Worm (Caenorhabditis elegans) whole organism, L4 larva: ENCODE data around the gene F18F11.4.

Experiments
- D1046.2 ChIP-seq: fragments of 200-800 bp; sonication (Bioruptor generic); IDR thresholded peaks from 2 replicates; pipeline ENCODE4 v1.3.6; 2022; ENCODE audit warnings: missing genetic modification characterization, missing compliant biosample characterization
- R02D3.7 ChIP-seq: fragments of 150-350 bp; sonication (generic microtip); optimal IDR thresholded peaks from 3 replicates; lab custom pipeline; 2014; ENCODE audit warnings: missing biosample characterization, missing genetic modification characterization
- T20F7.1 ChIP-seq: fragments of 200-800 bp; sonication (Bioruptor generic); optimal IDR thresholded peaks from 2 replicates; lab custom pipeline; 2018; ENCODE audit warnings: mild to moderate bottlenecking, missing genetic modification characterization, missing compliant biosample characterization
- aha-1 ChIP-seq: fragments of 150-350 bp; peaks from one replicate; lab custom pipeline; 2014; ENCODE audit warnings: missing biosample characterization, missing genetic modification characterization
- arid-1 ChIP-seq: fragments of 200-800 bp; sonication (Bioruptor generic); conservative IDR thresholded peaks from 2 replicates; pipeline ENCODE4 v1.3.6; 2022; ENCODE audit warnings: missing genetic modification reagents, missing genetic modification characterization, missing compliant biosample characterization
- attf-4 ChIP-seq: sonication (generic microtip); optimal IDR thresholded peaks from 3 replicates; lab custom pipeline; 2017; ENCODE audit warnings: missing biosample characterization, missing genetic modification characterization
- ceh-28 ChIP-seq: fragments of 150-350 bp; optimal IDR thresholded peaks from 2 replicates; lab custom pipeline; 2014; ENCODE audit warnings: missing biosample characterization, missing genetic modification reagents, missing genetic modification characterization
- ces-1 ChIP-seq: fragments of 150-350 bp; sonication (generic microtip); optimal IDR thresholded peaks from 4 replicates; lab custom pipeline; 2014; ENCODE audit warnings: missing biosample characterization, missing genetic modification reagents, missing genetic modification characterization
- daf-16 ChIP-seq, 3 experiments: sonication (generic microtip); optimal IDR thresholded peaks; 2 replicates each; lab custom pipeline; 2016 to 2017; ENCODE audit warnings: missing genetic modification characterization in 3 of 3, missing genetic modification reagents in 3 of 3, mild to moderate bottlenecking in 2 of 3, missing compliant biosample characterization in 2 of 3, missing biosample characterization in 1 of 3, moderate library complexity in 1 of 3
- daf-19 ChIP-seq: fragments of 200-800 bp; sonication (Bioruptor generic); conservative IDR thresholded peaks from 2 replicates; pipeline ENCODE4 v1.3.6; 2022; ENCODE audit warnings: missing genetic modification characterization, missing compliant biosample characterization
- daf-8 ChIP-seq: fragments of 200-800 bp; sonication (Bioruptor generic); IDR thresholded peaks from 2 replicates; pipeline ENCODE4 v1.3.6; 2022; ENCODE audit warnings: missing genetic modification characterization, missing compliant biosample characterization
- dmd-6 ChIP-seq: fragments of 200-800 bp; sonication (Bioruptor generic); IDR thresholded peaks from 2 replicates; pipeline ENCODE4 v1.3.6; 2022; ENCODE audit warnings: missing genetic modification reagents, missing genetic modification characterization, missing compliant biosample characterization
- fos-1 ChIP-seq: fragments of 150-350 bp; optimal IDR thresholded peaks from 2 replicates; lab custom pipeline; 2014; ENCODE audit warnings: missing biosample characterization, missing genetic modification characterization
- gei-8 ChIP-seq: fragments of 200-800 bp; sonication (Bioruptor generic); optimal IDR thresholded peaks from 2 replicates; lab custom pipeline; 2018; ENCODE audit warnings: mild to moderate bottlenecking, missing genetic modification characterization, missing compliant biosample characterization
- hif-1 ChIP-seq, 2 experiments: sonication (generic microtip); optimal IDR thresholded peaks; 2 replicates each; lab custom pipeline; 2016 to 2017; ENCODE audit warnings: missing compliant biosample characterization in 2 of 2, missing genetic modification characterization in 2 of 2, missing genetic modification reagents in 2 of 2, missing genotype in 2 of 2, mild to moderate bottlenecking in 1 of 2
- hlh-30 ChIP-seq: sonication (generic microtip); optimal IDR thresholded peaks from 2 replicates; lab custom pipeline; 2017; ENCODE audit warnings: antibody characterized with exemption, mild to moderate bottlenecking, missing genetic modification characterization, missing compliant biosample characterization; ENCODE audit not compliant: insufficient read depth
- hmg-1.1 ChIP-seq: fragments of 200-800 bp; sonication (Bioruptor generic); IDR thresholded peaks from 2 replicates; pipeline ENCODE4 v1.3.6; 2022; ENCODE audit warnings: missing genetic modification reagents, missing genetic modification characterization, missing compliant biosample characterization
- jun-1 ChIP-seq: fragments of 150-350 bp; optimal IDR thresholded peaks from 2 replicates; lab custom pipeline; 2014; ENCODE audit warnings: missing biosample characterization, missing genetic modification reagents, missing genetic modification characterization
- lim-7 ChIP-seq: fragments of 200-800 bp; sonication (Bioruptor generic); IDR thresholded peaks from 2 replicates; pipeline ENCODE4 v1.3.6; 2022; ENCODE audit warnings: missing genetic modification characterization, missing compliant biosample characterization
- lin-1 ChIP-seq: fragments of 200-800 bp; sonication (Bioruptor generic); IDR thresholded peaks from 2 replicates; pipeline ENCODE4 v1.3.6; 2022; ENCODE audit warnings: missing genetic modification reagents, missing genetic modification characterization, missing compliant biosample characterization
- lin-15B ChIP-seq: fragments of 150-350 bp; sonication (generic microtip); optimal IDR thresholded peaks from 3 replicates; lab custom pipeline; 2014; ENCODE audit warnings: missing biosample characterization, missing genetic modification characterization
- lsy-2 ChIP-seq, 2 experiments: fragments of 150-350 bp in 1 of 2; sonication (generic microtip) in 1 of 2; optimal IDR thresholded peaks; 2 replicates each; lab custom pipeline; 2014 to 2017; ENCODE audit warnings: missing biosample characterization in 2 of 2, missing genetic modification characterization in 2 of 2
- mdt-29 ChIP-seq: fragments of 200-800 bp; sonication (Bioruptor generic); IDR thresholded peaks from 2 replicates; pipeline ENCODE4 v1.3.6; 2022; ENCODE audit warnings: missing genetic modification reagents, missing genetic modification characterization, missing compliant biosample characterization
- mep-1 ChIP-seq: fragments of 150-350 bp; sonication (generic microtip); optimal IDR thresholded peaks from 3 replicates; lab custom pipeline; 2014; ENCODE audit warnings: missing biosample characterization, missing genetic modification characterization
- mes-2 ChIP-seq: sonication (generic microtip); optimal IDR thresholded peaks from 2 replicates; lab custom pipeline; 2016; ENCODE audit warnings: missing genotype, mild to moderate bottlenecking, missing genetic modification characterization, missing compliant biosample characterization; ENCODE audit not compliant: poor library complexity, severe bottlenecking
- mxl-3 ChIP-seq: fragments of 200-800 bp; sonication (Bioruptor generic); optimal IDR thresholded peaks from 2 replicates; lab custom pipeline; 2018; ENCODE audit warnings: mild to moderate bottlenecking, missing genetic modification characterization, missing compliant biosample characterization
- nhr-102 ChIP-seq: sonication (generic microtip); optimal IDR thresholded peaks from 2 replicates; lab custom pipeline; 2016; ENCODE audit warnings: mild to moderate bottlenecking, missing genetic modification characterization, moderate library complexity, missing compliant biosample characterization
- nhr-25 ChIP-seq: sonication (generic microtip); optimal IDR thresholded peaks from 2 replicates; lab custom pipeline; 2017; ENCODE audit warnings: missing genetic modification characterization, mild to moderate bottlenecking, missing compliant biosample characterization, antibody characterized with exemption, moderate library complexity, borderline replicate concordance; ENCODE audit not compliant: insufficient read depth
- nhr-41 ChIP-seq: fragments of 200-800 bp; sonication (Bioruptor generic); IDR thresholded peaks from 2 replicates; pipeline ENCODE4 v1.3.6; 2022; ENCODE audit warnings: missing genetic modification reagents, missing genetic modification characterization, missing compliant biosample characterization
- nhr-42 ChIP-seq: fragments of 200-800 bp; sonication (Bioruptor generic); IDR thresholded peaks from 2 replicates; pipeline ENCODE4 v1.3.6; 2022; ENCODE audit warnings: missing genetic modification characterization, missing compliant biosample characterization
- nhr-48 ChIP-seq: sonication (generic microtip); optimal IDR thresholded peaks from 2 replicates; lab custom pipeline; 2016; ENCODE audit warnings: mild to moderate bottlenecking, missing genetic modification characterization, missing compliant biosample characterization
- nhr-6 ChIP-seq: fragments of 150-350 bp; optimal IDR thresholded peaks from 2 replicates; lab custom pipeline; 2014; ENCODE audit warnings: missing biosample characterization, missing genetic modification characterization
- nhr-77 ChIP-seq: fragments of 150-350 bp; optimal IDR thresholded peaks from 2 replicates; lab custom pipeline; 2014; ENCODE audit warnings: missing biosample characterization, missing genetic modification characterization
- php-3 ChIP-seq: fragments of 200-800 bp; sonication (Bioruptor generic); IDR thresholded peaks from 2 replicates; pipeline ENCODE4 v1.3.6; 2022; ENCODE audit warnings: missing genetic modification reagents, missing genetic modification characterization, missing compliant biosample characterization
- saeg-2 ChIP-seq: fragments of 200-800 bp; sonication (Bioruptor generic); IDR thresholded peaks from 2 replicates; pipeline ENCODE4 v1.3.6; 2022; ENCODE audit warnings: missing genetic modification reagents, missing genetic modification characterization, missing compliant biosample characterization
- sdz-12 ChIP-seq: fragments of 200-800 bp; sonication (Bioruptor generic); optimal IDR thresholded peaks from 2 replicates; lab custom pipeline; 2018; ENCODE audit warnings: mild to moderate bottlenecking, missing genetic modification characterization, missing compliant biosample characterization
- set-16 ChIP-seq: fragments of 200-800 bp; sonication (Bioruptor generic); IDR thresholded peaks from 2 replicates; pipeline ENCODE4 v1.3.6; 2022; ENCODE audit warnings: missing genetic modification reagents, missing genetic modification characterization, missing compliant biosample characterization
- tra-1 ChIP-seq: fragments of 200-800 bp; sonication (Bioruptor generic); IDR thresholded peaks from 2 replicates; pipeline ENCODE4 v1.3.6; 2022; ENCODE audit warnings: missing genetic modification reagents, missing genetic modification characterization, missing compliant biosample characterization
- unc-39 ChIP-seq: sonication (generic microtip); optimal IDR thresholded peaks from 2 replicates; lab custom pipeline; 2017; ENCODE audit warnings: missing biosample characterization, missing genetic modification characterization
- unc-62 ChIP-seq, 3 experiments: fragments of 150-350 bp in 1 of 3; sonication (generic microtip); optimal IDR thresholded peaks in 2 of 3; peaks in 1 of 3; 1 replicate in 1 of 3; 2 replicates in 2 of 3; lab custom pipeline; 2014 to 2017; ENCODE audit warnings: missing biosample characterization in 3 of 3, missing genetic modification characterization in 3 of 3, missing genetic modification reagents in 3 of 3, missing genotype in 1 of 3
- zip-2 ChIP-seq: fragments of 150-350 bp; optimal IDR thresholded peaks from 2 replicates; lab custom pipeline; 2014; ENCODE audit warnings: missing biosample characterization, missing genetic modification characterization
- ztf-11 ChIP-seq: fragments of 150-350 bp; optimal IDR thresholded peaks from 2 replicates; lab custom pipeline; 2014; ENCODE audit warnings: missing biosample characterization, missing genetic modification characterization
- ztf-7 ChIP-seq: fragments of 150-350 bp; optimal IDR thresholded peaks from 2 replicates; lab custom pipeline; 2014; ENCODE audit warnings: missing biosample characterization, missing genetic modification characterization

F18F11.4 gene

DNA sequence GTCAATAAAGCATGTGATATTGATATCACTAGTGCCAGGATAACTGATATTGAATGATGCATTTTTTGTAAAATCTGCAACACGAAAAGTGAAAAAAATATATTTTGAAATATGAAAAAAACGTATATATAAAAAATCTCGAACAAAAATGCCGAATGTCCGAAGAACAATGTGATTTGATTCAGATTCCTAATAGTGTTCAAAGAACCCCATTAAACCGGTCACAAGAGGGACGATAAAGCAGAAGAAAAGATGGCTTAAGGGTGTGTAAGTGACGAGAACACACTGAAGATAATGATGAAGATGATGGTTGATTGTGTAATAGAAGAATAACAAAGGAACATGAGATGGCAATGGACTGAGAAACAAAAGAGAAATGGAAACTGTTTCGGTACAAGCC is 42.6 kb upstream of the F18F11.4 start, which contains the start of gene T21D12.14:
T21D12.14 (minus strand) TSS at position 101 of the 400 bp plus-strand sequence.
- TF ChIP-seq daf-8: no peak
- no peak for TF ChIP-seq tra-1 (GFP tag; lab: Robert Waterston, UW)
- peak; percentile 22 for TF ChIP-seq hlh-30 (tag; lab: Kevin White, UChicago)
- TF ChIP-seq attf-4 (tag; lab: Kevin White, UChicago): no peak
- no peak for TF ChIP-seq R02D3.7 (tag; lab: Kevin White, UChicago)
- no peak for TF ChIP-seq nhr-25
- TF ChIP-seq lsy-2 (tag; optimal IDR thresholded peaks at IDR 0.05; lab: Kevin White, UChicago): no peak
- no peak for TF ChIP-seq nhr-41 (GFP tag; lab: Robert Waterston, UW)
- no peak for TF ChIP-seq daf-19 (GFP tag; lab: Robert Waterston, UW)
- TF ChIP-seq daf-16 (GFP tag; optimal IDR thresholded peaks at IDR 0.05; lab: Kevin White, UChicago): no peak
- TF ChIP-seq daf-16 (tag; optimal IDR thresholded peaks at IDR 0.05; lab: Kevin White, UChicago): no peak
- TF ChIP-seq sdz-12 (GFP tag; lab: Kevin White, UChicago): no peak
- TF ChIP-seq unc-62 (GFP tag; optimal IDR thresholded peaks at IDR 0.05 in 1 of 2; lab: Kevin White, UChicago): peak in 1 of 2 experiments; percentile 89
- TF ChIP-seq unc-62 (tag; optimal IDR thresholded peaks at IDR 0.05; lab: Kevin White, UChicago): no peak
- no peak for TF ChIP-seq nhr-48 (tag; lab: Kevin White, UChicago)
- TF ChIP-seq saeg-2 (GFP tag; lab: Robert Waterston, UW): no peak

DNA sequence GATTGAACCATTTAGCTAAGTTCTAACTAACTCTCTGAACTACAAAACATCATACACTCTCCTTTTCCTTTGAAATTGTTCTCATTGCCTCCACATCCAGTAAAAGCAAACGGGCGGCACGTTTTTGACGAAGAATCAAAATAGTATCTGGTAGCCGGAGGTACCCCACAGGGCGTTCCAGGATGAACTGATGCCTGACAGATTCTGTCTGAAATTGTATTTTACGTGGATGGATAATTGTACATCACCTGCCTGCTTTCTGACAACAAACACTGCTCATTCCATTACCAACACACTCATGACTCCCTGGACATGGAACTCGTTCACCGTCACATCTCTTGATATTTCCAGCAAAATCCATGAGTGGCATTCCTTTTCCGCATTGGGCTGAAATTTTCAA is 40.2 kb upstream of the F18F11.4 start:
- no peak for TF ChIP-seq mdt-29
- no peak for TF ChIP-seq ceh-28 (tag; lab: Kevin White, UChicago)
- peak in 1 of 2 experiments; percentile 89 for TF ChIP-seq unc-62 (GFP tag; optimal IDR thresholded peaks at IDR 0.05 in 1 of 2; lab: Kevin White, UChicago)
- no peak for TF ChIP-seq unc-62 (tag; optimal IDR thresholded peaks at IDR 0.05; lab: Kevin White, UChicago)
- no peak for TF ChIP-seq unc-39
- no peak for TF ChIP-seq hmg-1.1 (GFP tag; lab: Robert Waterston, UW)
- TF ChIP-seq lim-7: no peak
- no peak for TF ChIP-seq R02D3.7 (tag; lab: Kevin White, UChicago)

DNA sequence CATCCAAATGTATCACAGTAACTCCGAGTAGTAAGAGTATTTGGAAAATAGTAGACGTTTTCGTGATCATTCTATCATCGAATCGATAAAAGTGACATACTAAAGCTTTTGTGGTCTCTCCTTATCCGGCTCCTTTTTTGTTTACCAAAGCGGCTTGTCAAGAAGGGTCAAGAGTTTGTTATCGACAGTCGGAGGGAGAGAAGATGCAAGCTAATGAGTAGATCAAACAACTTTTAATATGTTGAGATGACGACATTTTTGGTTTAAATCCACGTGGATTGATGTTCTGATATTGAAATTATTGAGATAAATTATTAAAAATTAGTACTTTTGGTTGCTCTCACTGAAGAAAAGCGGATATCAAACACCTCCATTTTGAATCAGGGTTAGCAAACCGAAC is 39.3 kb upstream of the F18F11.4 start, which contains the start of gene T21D12.7:
T21D12.7 (minus strand) TSS at position 101 of the 400 bp plus-strand sequence.
- TF ChIP-seq php-3 (GFP tag; lab: Robert Waterston, UW) (no peak), nhr-48 (tag; lab: Kevin White, UChicago) (no peak), nhr-6 (tag; lab: Kevin White, UChicago) (no peak), tra-1 (GFP tag; lab: Robert Waterston, UW) (no peak), daf-8 (no peak), D1046.2 (no peak), lin-15B (tag; lab: Kevin White, UChicago) (no peak)

DNA sequence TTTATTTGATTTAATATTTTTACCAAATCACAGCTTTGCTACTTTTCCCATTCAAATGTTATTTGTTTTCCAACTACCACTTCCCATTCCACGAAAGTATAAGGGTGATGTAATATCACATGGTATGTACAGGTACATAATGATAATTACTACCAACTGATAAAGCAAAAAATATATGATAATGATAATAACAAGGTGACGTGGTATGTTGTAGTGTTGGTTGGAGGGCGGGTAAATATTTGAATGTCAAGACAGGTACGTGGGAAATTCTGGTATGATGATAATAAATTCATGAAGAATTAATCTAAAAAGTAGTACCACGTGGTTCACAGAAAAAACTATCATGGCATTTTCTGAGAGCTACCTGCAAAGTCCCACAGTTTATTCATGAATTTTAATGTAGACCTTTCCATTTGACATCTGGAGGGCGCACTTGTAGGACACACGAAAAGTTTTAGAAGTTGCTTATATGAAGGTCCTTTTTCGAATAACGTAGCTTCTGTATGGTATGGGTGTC is 38.7 kb upstream of the F18F11.4 start:
- peak; percentile 36 for TF ChIP-seq mes-2 (tag; lab: Kevin White, UChicago)
- TF ChIP-seq nhr-48 (tag; lab: Kevin White, UChicago): peak; percentile 71
- TF ChIP-seq ztf-7 (tag; lab: Kevin White, UChicago): peak; percentile 52
- TF ChIP-seq hif-1 (tag; optimal IDR thresholded peaks at IDR 0.05; lab: Kevin White, UChicago): peak in 1 of 2 experiments; percentile 28
- peak; percentile 63 for TF ChIP-seq mep-1 (tag; lab: Kevin White, UChicago)
- TF ChIP-seq dmd-6 (GFP tag; lab: Robert Waterston, UW): peak; percentile 74
- peak; percentile 7 to 46 for TF ChIP-seq unc-62 (GFP tag; optimal IDR thresholded peaks at IDR 0.05 in 1 of 2; lab: Kevin White, UChicago)
- no peak for TF ChIP-seq unc-62 (tag; optimal IDR thresholded peaks at IDR 0.05; lab: Kevin White, UChicago)
- TF ChIP-seq jun-1 (tag; lab: Kevin White, UChicago): peak; percentile 36
- TF ChIP-seq nhr-42 (GFP tag; lab: Robert Waterston, UW): 0 out of 2 replicates have a peak, but pooled peaks have one; percentile 37
- peak; percentile 58 for TF ChIP-seq zip-2 (tag; lab: Kevin White, UChicago)
- no peak for TF ChIP-seq arid-1
- TF ChIP-seq ztf-11 (tag; lab: Kevin White, UChicago): no peak
- TF ChIP-seq lin-1: peak; percentile 23; the same call in 1 of the 2 replicates
- peak; percentile 50 for TF ChIP-seq gei-8 (GFP tag; lab: Kevin White, UChicago)
- peak; percentile 34 for TF ChIP-seq nhr-6 (tag; lab: Kevin White, UChicago)
- peak; percentile 70 for TF ChIP-seq php-3 (GFP tag; lab: Robert Waterston, UW)
- peak; percentile 83 for TF ChIP-seq fos-1
- peak; percentile 56 for TF ChIP-seq aha-1 (tag; lab: Kevin White, UChicago)
- TF ChIP-seq mxl-3: peak; percentile 60
- peak; percentile 83 for TF ChIP-seq nhr-102 (tag; lab: Kevin White, UChicago)
- TF ChIP-seq set-16 (GFP tag; lab: Robert Waterston, UW): no peak
- no peak for TF ChIP-seq ces-1
- TF ChIP-seq nhr-77: peak; percentile 33
- TF ChIP-seq T20F7.1 (GFP tag; lab: Kevin White, UChicago): peak; percentile 48
